Fruit fly (Drosophila melanogaster) whole organism, embryonic: ENCODE data around the gene CG43051.

Source experiments
- Ada2b ChIP-seq: fragments of 200-800 bp; sonication (Bioruptor generic); IDR thresholded peaks from 2 replicates; pipeline ENCODE4 v1.3.6; 2022; ENCODE audit warnings: missing biosample characterization, missing genetic modification characterization
- CG12391 ChIP-seq: fragments of 200-800 bp; sonication (Bioruptor generic); optimal IDR thresholded peaks from 3 replicates; lab custom pipeline; 2018; ENCODE audit warnings: missing biosample characterization, mild to moderate bottlenecking, missing genetic modification characterization, moderate library complexity
- CG13775 ChIP-seq: fragments of 200-800 bp; sonication (Bioruptor generic); optimal IDR thresholded peaks from 3 replicates; lab custom pipeline; 2017; ENCODE audit warnings: missing biosample characterization, mild to moderate bottlenecking, missing genetic modification characterization
- CG14667 ChIP-seq: fragments of 200-800 bp; sonication (Bioruptor generic); IDR thresholded peaks from 2 replicates; pipeline ENCODE4 v1.3.6; 2022; ENCODE audit warnings: missing biosample characterization, missing genetic modification characterization
- CG2875 ChIP-seq: fragments of 200-800 bp; sonication (Bioruptor generic); optimal IDR thresholded peaks from 2 replicates; lab custom pipeline; 2017; ENCODE audit warnings: missing biosample characterization, mild to moderate bottlenecking, missing genetic modification characterization, missing genetic modification reagents
- CG32772 ChIP-seq: fragments of 200-800 bp; sonication (Bioruptor generic); IDR thresholded peaks from 2 replicates; pipeline ENCODE4 v1.3.6; 2022; ENCODE audit warnings: missing biosample characterization, missing genetic modification characterization
- CG43689 ChIP-seq: fragments of 200-800 bp; sonication (Bioruptor generic); IDR thresholded peaks from 2 replicates; pipeline ENCODE4 v1.3.6; 2022; ENCODE audit warnings: missing biosample characterization, missing genetic modification characterization
- CG4404 ChIP-seq: fragments of 200-800 bp; sonication (Bioruptor generic); IDR thresholded peaks from 2 replicates; pipeline ENCODE4 v1.3.6; 2022; ENCODE audit warnings: missing biosample characterization, missing genetic modification characterization
- CG4424 ChIP-seq: fragments of 200-800 bp; sonication (Bioruptor generic); optimal IDR thresholded peaks from 3 replicates; lab custom pipeline; 2016; ENCODE audit warnings: missing biosample characterization, missing genetic modification characterization
- CG8388 ChIP-seq: fragments of 200-800 bp; sonication (Bioruptor generic); optimal IDR thresholded peaks from 2 replicates; lab custom pipeline; 2019; ENCODE audit warnings: missing biosample characterization, mild to moderate bottlenecking, missing genetic modification characterization, moderate library complexity
- Fer3 ChIP-seq: fragments of 200-800 bp; sonication (Bioruptor generic); optimal IDR thresholded peaks from 2 replicates; lab custom pipeline; 2018; ENCODE audit warnings: missing biosample characterization, mild to moderate bottlenecking, missing genetic modification characterization, moderate library complexity
- Sox100B ChIP-seq: fragments of 200-800 bp; sonication (Bioruptor generic); optimal IDR thresholded peaks from 3 replicates; lab custom pipeline; 2018; ENCODE audit warnings: missing biosample characterization, mild to moderate bottlenecking, missing genetic modification characterization
- en ChIP-seq: fragments of 200-800 bp; sonication (Bioruptor generic); optimal IDR thresholded peaks from 2 replicates; lab custom pipeline; 2016; ENCODE audit warnings: missing biosample characterization, missing genetic modification characterization
- fd3F ChIP-seq: fragments of 200-800 bp; sonication (Bioruptor generic); optimal IDR thresholded peaks from 2 replicates; lab custom pipeline; 2018; ENCODE audit warnings: missing biosample characterization, mild to moderate bottlenecking, missing genetic modification characterization, moderate library complexity
- otp ChIP-seq: fragments of 200-800 bp; sonication (Bioruptor generic); IDR thresholded peaks from 3 replicates; pipeline ENCODE4, ENCODE4 v1.3.6; 2022; ENCODE audit warnings: missing biosample characterization, missing genetic modification characterization
- phol ChIP-seq: fragments of 200-800 bp; sonication (Bioruptor generic); optimal IDR thresholded peaks from 3 replicates; lab custom pipeline; 2018; ENCODE audit warnings: missing biosample characterization, mild to moderate bottlenecking, missing genetic modification characterization, moderate library complexity
- repo ChIP-seq: fragments of 200-800 bp; sonication (Bioruptor generic); optimal IDR thresholded peaks from 2 replicates; lab custom pipeline; 2016; ENCODE audit warnings: missing biosample characterization, missing genetic modification characterization
- sima ChIP-seq: fragments of 200-800 bp; sonication (Bioruptor generic); optimal IDR thresholded peaks from 2 replicates; lab custom pipeline; 2016; ENCODE audit warnings: missing biosample characterization, missing genetic modification characterization
- ttk ChIP-seq: fragments of 200-800 bp; sonication (Bioruptor generic); IDR thresholded peaks from 2 replicates; pipeline ENCODE4 v2.1.2; 2022; ENCODE audit warnings: missing biosample characterization, missing genetic modification characterization

Gene CG43051

DNA sequence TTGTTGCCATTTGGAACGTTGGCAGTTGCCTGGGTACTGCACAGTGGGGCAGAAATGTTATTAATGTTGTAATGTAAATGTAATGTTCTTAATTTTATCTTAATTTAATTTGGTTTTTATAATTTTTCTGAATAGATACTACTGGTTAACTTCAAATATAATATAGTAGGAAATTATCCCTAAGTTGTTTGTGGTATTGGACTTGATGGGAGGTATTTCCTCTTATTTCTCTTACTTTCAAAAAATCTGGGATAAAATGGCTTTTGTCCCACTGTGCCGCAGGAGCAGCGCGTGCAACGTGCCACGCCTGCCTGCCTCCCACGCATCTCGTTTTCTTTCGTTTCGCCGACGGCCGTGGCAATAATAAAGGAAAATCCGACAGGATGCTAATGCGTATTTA lies 41.2 kb downstream of the CG43051 start (continued):
- TF ChIP-seq CG4424 (GFP tag; lab: Kevin White, UChicago) (peak; percentile 37), repo (GFP tag; lab: Kevin White, UChicago) (no peak), Sox100B (GFP tag; lab: Kevin White, UChicago) (peak; percentile 42), CG2875 (GFP tag; lab: Kevin White, UChicago) (no peak), sima (GFP tag; lab: Kevin White, UChicago) (no peak), CG43689 (GFP tag; lab: Robert Waterston, UW) (no peak), phol (tag; lab: Kevin White, UChicago) (peak; percentile 54), Ada2b (GFP tag; lab: Robert Waterston, UW) (peak; percentile 23; the same call in 1 of the 2 replicates), CG14667 (GFP tag; lab: Robert Waterston, UW) (peak; percentile 27; the same call in 1 of the 2 replicates), CG12391 (no peak), CG8388 (GFP tag; lab: Kevin White, UChicago) (no peak), CG32772 (GFP tag; lab: Robert Waterston, UW) (0 out of 2 replicates have a peak, but pooled peaks have one; percentile 40), ttk (no peak), otp (GFP tag; lab: Robert Waterston, UW) (no peak), en (GFP tag; lab: Kevin White, UChicago) (no peak), fd3F (GFP tag; lab: Kevin White, UChicago) (no peak), Fer3 (tag; lab: Kevin White, UChicago) (peak; percentile 44), CG4404 (GFP tag; lab: Robert Waterston, UW) (no peak), CG13775 (GFP tag; lab: Kevin White, UChicago) (no peak)
